Worm (Caenorhabditis elegans) whole organism, L4 larva: Measurements from ENCODE around the gene nlp-58.

ENCODE experiments used
- R02D3.7 ChIP-seq: fragments of 150-350 bp; sonication (generic microtip); optimal IDR thresholded peaks from 3 replicates; lab custom pipeline; 2014; ENCODE audit warnings: missing biosample characterization, missing genetic modification characterization
- T20F7.1 ChIP-seq: fragments of 200-800 bp; sonication (Bioruptor generic); optimal IDR thresholded peaks from 2 replicates; lab custom pipeline; 2018; ENCODE audit warnings: mild to moderate bottlenecking, missing genetic modification characterization, missing compliant biosample characterization
- aha-1 ChIP-seq: fragments of 150-350 bp; peaks from one replicate; lab custom pipeline; 2014; ENCODE audit warnings: missing biosample characterization, missing genetic modification characterization
- ama-1 ChIP-seq: fragments of 150-350 bp; optimal IDR thresholded peaks from 2 replicates; lab custom pipeline; 2014; ENCODE audit warnings: inconsistent platforms, mixed read lengths
- attf-4 ChIP-seq: sonication (generic microtip); optimal IDR thresholded peaks from 3 replicates; lab custom pipeline; 2017; ENCODE audit warnings: missing biosample characterization, missing genetic modification characterization
- ceh-20 ChIP-seq: fragments of 200-800 bp; sonication (Bioruptor generic); IDR thresholded peaks from 2 replicates; pipeline ENCODE4 v1.3.6; 2022; ENCODE audit warnings: missing genetic modification reagents, missing genetic modification characterization, missing compliant biosample characterization
- ceh-32 ChIP-seq: sonication (generic microtip); optimal IDR thresholded peaks from 2 replicates; lab custom pipeline; 2016; ENCODE audit warnings: mild to moderate bottlenecking, missing genetic modification characterization, missing compliant biosample characterization; ENCODE audit not compliant: poor library complexity
- daf-16 ChIP-seq, 3 experiments: sonication (generic microtip); optimal IDR thresholded peaks; 2 replicates each; lab custom pipeline; 2016 to 2017; ENCODE audit warnings: missing genetic modification characterization in 3 of 3, missing genetic modification reagents in 3 of 3, mild to moderate bottlenecking in 2 of 3, missing compliant biosample characterization in 2 of 3, missing biosample characterization in 1 of 3, moderate library complexity in 1 of 3
- daf-19 ChIP-seq: fragments of 200-800 bp; sonication (Bioruptor generic); conservative IDR thresholded peaks from 2 replicates; pipeline ENCODE4 v1.3.6; 2022; ENCODE audit warnings: missing genetic modification characterization, missing compliant biosample characterization
- daf-8 ChIP-seq: fragments of 200-800 bp; sonication (Bioruptor generic); IDR thresholded peaks from 2 replicates; pipeline ENCODE4 v1.3.6; 2022; ENCODE audit warnings: missing genetic modification characterization, missing compliant biosample characterization
- dmd-6 ChIP-seq: fragments of 200-800 bp; sonication (Bioruptor generic); IDR thresholded peaks from 2 replicates; pipeline ENCODE4 v1.3.6; 2022; ENCODE audit warnings: missing genetic modification reagents, missing genetic modification characterization, missing compliant biosample characterization
- dpl-1 ChIP-seq: fragments of 150-350 bp; optimal IDR thresholded peaks from 2 replicates; lab custom pipeline; 2014; ENCODE audit warnings: missing biosample characterization, missing genetic modification reagents, missing genetic modification characterization
- fos-1 ChIP-seq: fragments of 150-350 bp; optimal IDR thresholded peaks from 2 replicates; lab custom pipeline; 2014; ENCODE audit warnings: missing biosample characterization, missing genetic modification characterization
- hif-1 ChIP-seq, 2 experiments: sonication (generic microtip); optimal IDR thresholded peaks; 2 replicates each; lab custom pipeline; 2016 to 2017; ENCODE audit warnings: missing compliant biosample characterization in 2 of 2, missing genetic modification characterization in 2 of 2, missing genetic modification reagents in 2 of 2, missing genotype in 2 of 2, mild to moderate bottlenecking in 1 of 2
- hlh-30 ChIP-seq: sonication (generic microtip); optimal IDR thresholded peaks from 2 replicates; lab custom pipeline; 2017; ENCODE audit warnings: antibody characterized with exemption, mild to moderate bottlenecking, missing genetic modification characterization, missing compliant biosample characterization; ENCODE audit not compliant: insufficient read depth
- lin-38 ChIP-seq: fragments of 200-800 bp; sonication (Bioruptor generic); IDR thresholded peaks from 2 replicates; pipeline ENCODE4 v1.3.6; 2022; ENCODE audit warnings: missing genetic modification reagents, missing genetic modification characterization, missing compliant biosample characterization
- lin-39 ChIP-seq: fragments of 150-350 bp; optimal IDR thresholded peaks from 2 replicates; lab custom pipeline; 2014; ENCODE audit warnings: missing biosample characterization, missing genetic modification reagents, missing genetic modification characterization
- lir-3 ChIP-seq: sonication (generic microtip); optimal IDR thresholded peaks from 2 replicates; lab custom pipeline; 2016; ENCODE audit warnings: mild to moderate bottlenecking, missing genetic modification characterization, missing compliant biosample characterization
- mes-2 ChIP-seq: sonication (generic microtip); optimal IDR thresholded peaks from 2 replicates; lab custom pipeline; 2016; ENCODE audit warnings: missing genotype, mild to moderate bottlenecking, missing genetic modification characterization, missing compliant biosample characterization; ENCODE audit not compliant: poor library complexity, severe bottlenecking
- nhr-10 ChIP-seq: fragments of 150-350 bp; optimal IDR thresholded peaks from 2 replicates; lab custom pipeline; 2014; ENCODE audit warnings: missing biosample characterization, missing genetic modification characterization
- nhr-25 ChIP-seq: sonication (generic microtip); optimal IDR thresholded peaks from 2 replicates; lab custom pipeline; 2017; ENCODE audit warnings: missing genetic modification characterization, mild to moderate bottlenecking, missing compliant biosample characterization, antibody characterized with exemption, moderate library complexity, borderline replicate concordance; ENCODE audit not compliant: insufficient read depth
- nhr-28 ChIP-seq: fragments of 150-350 bp; optimal IDR thresholded peaks from 2 replicates; lab custom pipeline; 2014; ENCODE audit warnings: missing biosample characterization, missing genetic modification characterization
- nhr-76 ChIP-seq: fragments of 150-350 bp; optimal IDR thresholded peaks from 2 replicates; lab custom pipeline; 2014; ENCODE audit warnings: missing biosample characterization, missing genetic modification characterization
- snpc-1.2 ChIP-seq: fragments of 200-800 bp; sonication (Bioruptor generic); IDR thresholded peaks from 2 replicates; pipeline ENCODE4 v1.3.6; 2022; ENCODE audit warnings: missing genetic modification reagents, missing genetic modification characterization, missing compliant biosample characterization
- spr-1 ChIP-seq: sonication (generic microtip); optimal IDR thresholded peaks from 2 replicates; lab custom pipeline; 2016; ENCODE audit warnings: mild to moderate bottlenecking, missing genetic modification characterization, missing compliant biosample characterization
- spr-3 ChIP-seq: fragments of 200-800 bp; sonication (Bioruptor generic); optimal IDR thresholded peaks from 2 replicates; lab custom pipeline; 2018; ENCODE audit warnings: mild to moderate bottlenecking, missing genetic modification characterization, missing compliant biosample characterization
- tag-97 ChIP-seq: fragments of 200-800 bp; sonication (Bioruptor generic); IDR thresholded peaks from 2 replicates; pipeline ENCODE4 v1.3.6; 2022; ENCODE audit warnings: missing genetic modification characterization, missing compliant biosample characterization
- tra-1 ChIP-seq: fragments of 200-800 bp; sonication (Bioruptor generic); IDR thresholded peaks from 2 replicates; pipeline ENCODE4 v1.3.6; 2022; ENCODE audit warnings: missing genetic modification reagents, missing genetic modification characterization, missing compliant biosample characterization
- unc-62 ChIP-seq, 3 experiments: fragments of 150-350 bp in 1 of 3; sonication (generic microtip); optimal IDR thresholded peaks in 2 of 3; peaks in 1 of 3; 1 replicate in 1 of 3; 2 replicates in 2 of 3; lab custom pipeline; 2014 to 2017; ENCODE audit warnings: missing biosample characterization in 3 of 3, missing genetic modification characterization in 3 of 3, missing genetic modification reagents in 3 of 3, missing genotype in 1 of 3
- zag-1 ChIP-seq: fragments of 150-350 bp; optimal IDR thresholded peaks from 2 replicates; lab custom pipeline; 2014; ENCODE audit warnings: missing biosample characterization, missing genetic modification characterization
- zfp-2 ChIP-seq: sonication (generic microtip); optimal IDR thresholded peaks from 2 replicates; lab custom pipeline; 2016; ENCODE audit warnings: mild to moderate bottlenecking, missing genetic modification characterization, missing compliant biosample characterization
- zfp-3 ChIP-seq: fragments of 200-800 bp; sonication (Bioruptor generic); conservative IDR thresholded peaks from 2 replicates; pipeline ENCODE4 v1.3.6; 2022; ENCODE audit warnings: missing genetic modification reagents, missing genetic modification characterization, missing compliant biosample characterization
- zip-2 ChIP-seq: fragments of 150-350 bp; optimal IDR thresholded peaks from 2 replicates; lab custom pipeline; 2014; ENCODE audit warnings: missing biosample characterization, missing genetic modification characterization

Gene nlp-58

DNA sequence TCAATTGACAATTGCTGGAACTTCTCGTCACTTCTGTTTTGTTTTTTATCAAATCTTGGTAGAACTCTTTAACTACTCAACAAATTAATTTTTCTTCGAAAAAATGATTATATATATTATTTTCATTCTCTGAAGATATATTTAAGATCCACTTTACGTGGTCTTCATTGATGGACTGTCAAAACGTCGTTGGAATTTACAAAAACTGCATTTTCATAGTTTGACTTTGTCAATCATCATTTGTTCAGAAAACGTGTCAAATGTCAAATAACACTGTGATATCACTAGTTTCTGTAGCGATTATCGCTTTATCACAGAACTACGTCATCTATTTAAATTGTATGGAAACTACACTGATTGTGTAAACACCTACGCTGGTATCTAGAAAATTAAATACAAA lies 24.4 kb downstream of the nlp-58 start:
- TF ChIP-seq zip-2 (tag; lab: Kevin White, UChicago) (no peak), aha-1 (tag; lab: Kevin White, UChicago) (peak; percentile 91), nhr-28 (tag; lab: Kevin White, UChicago) (peak; percentile 42), daf-16 (GFP tag; optimal IDR thresholded peaks at IDR 0.05; lab: Kevin White, UChicago) (no peak), daf-16 (tag; optimal IDR thresholded peaks at IDR 0.05; lab: Kevin White, UChicago) (no peak), hlh-30 (no peak), dmd-6 (peak; percentile 34; the same call in 1 of the 2 replicates)
- TF ChIP-seq, all 104 proteins: peak for 3

DNA sequence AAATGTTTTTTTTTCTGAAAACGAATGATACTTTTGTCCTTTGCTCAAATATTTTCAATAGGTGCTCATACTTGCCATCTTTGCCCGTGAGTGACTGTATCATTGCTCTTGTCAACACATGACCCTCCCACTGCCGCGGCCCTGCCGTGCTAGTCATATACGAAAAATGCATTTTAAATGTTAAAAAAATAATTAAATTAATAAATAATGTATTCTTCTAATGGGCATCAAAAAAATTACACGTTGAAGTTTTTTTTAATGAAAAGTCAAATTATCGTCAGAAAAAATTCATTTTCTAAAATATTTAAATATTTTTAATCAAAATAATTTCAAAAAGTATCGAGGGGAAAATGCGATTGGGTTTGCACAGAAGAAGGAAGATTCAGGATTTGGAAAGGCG lies 26.3 kb downstream of the nlp-58 start, which contains the start of gene C50H2.7:
Gene C50H2.7, plus strand, starts transcription at position 301 of the 400 bp plus-strand sequence.
- TF ChIP-seq hif-1 (tag; optimal IDR thresholded peaks at IDR 0.05; lab: Kevin White, UChicago): no peak
- TF ChIP-seq R02D3.7 (tag; lab: Kevin White, UChicago): no peak
- TF ChIP-seq nhr-10: no peak
- TF ChIP-seq dpl-1 (GFP tag; lab: Kevin White, UChicago): no peak
- TF ChIP-seq daf-16 (GFP tag; optimal IDR thresholded peaks at IDR 0.05; lab: Kevin White, UChicago): no peak
- no peak for TF ChIP-seq daf-16 (tag; optimal IDR thresholded peaks at IDR 0.05; lab: Kevin White, UChicago)
- TF ChIP-seq nhr-76 (tag; lab: Kevin White, UChicago): no peak
- no peak for TF ChIP-seq aha-1 (tag; lab: Kevin White, UChicago)
- no peak for TF ChIP-seq T20F7.1 (GFP tag; lab: Kevin White, UChicago)
- no peak for TF ChIP-seq spr-1 (tag; lab: Kevin White, UChicago)
- TF ChIP-seq, all 104 proteins: peak for 0

DNA sequence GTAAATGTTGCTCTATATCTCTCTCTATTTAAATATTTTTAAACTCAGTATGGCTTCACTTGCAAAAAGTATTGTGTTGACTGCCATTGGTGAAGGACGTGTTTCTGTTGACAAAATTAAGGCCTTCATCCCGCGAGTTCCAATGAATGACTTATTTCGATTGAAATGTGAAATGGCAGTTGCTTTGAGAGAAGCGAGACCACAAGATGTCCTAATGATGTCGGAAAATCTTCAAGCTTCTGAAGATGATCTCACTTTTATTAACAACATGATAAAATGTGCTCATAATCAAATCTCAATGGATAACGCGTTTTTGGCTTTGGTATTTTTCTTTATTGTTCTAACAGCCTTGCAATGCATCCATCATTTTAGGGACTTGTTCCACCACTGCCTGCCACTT lies 27.5 kb downstream of the nlp-58 start, which contains the start of gene ceh-75:
Gene ceh-75, plus strand, starts transcription at position 50 of the 400 bp plus-strand sequence.
- TF ChIP-seq zag-1 (tag; lab: Kevin White, UChicago) (no peak), unc-62 (GFP tag; optimal IDR thresholded peaks at IDR 0.05 in 1 of 2; lab: Kevin White, UChicago) (peak in 1 of 2 experiments; percentile 99), unc-62 (tag; optimal IDR thresholded peaks at IDR 0.05; lab: Kevin White, UChicago) (no peak), attf-4 (tag; lab: Kevin White, UChicago) (no peak), spr-3 (GFP tag; lab: Kevin White, UChicago) (no peak)

DNA sequence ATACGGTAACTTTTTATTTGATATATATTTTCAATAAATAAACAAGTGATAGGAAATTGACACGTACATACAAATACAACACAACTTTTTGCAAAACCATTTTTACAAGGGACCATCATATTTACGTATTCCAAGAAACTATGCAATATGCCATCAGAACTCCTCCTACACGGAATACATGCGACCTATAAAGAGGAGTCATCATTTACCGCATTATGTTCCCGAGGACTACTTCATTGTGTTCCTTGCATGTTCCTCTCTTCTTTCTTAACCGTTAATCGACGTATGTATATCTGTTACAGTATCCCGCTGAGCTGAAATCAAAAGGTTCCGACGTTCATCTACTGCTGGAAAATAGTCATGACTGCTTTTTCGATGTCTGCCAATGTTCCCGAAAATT lies 30.3 kb downstream of the nlp-58 start, which contains the start of gene C50H2.5:
Gene C50H2.5, plus strand, starts transcription at position 301 of the 400 bp plus-strand sequence.
- TF ChIP-seq daf-8 (GFP tag; lab: Robert Waterston, UW) (no peak), dpl-1 (GFP tag; lab: Kevin White, UChicago) (no peak), tag-97 (GFP tag; lab: Robert Waterston, UW) (no peak), nhr-25 (tag; lab: Kevin White, UChicago) (no peak), lin-38 (GFP tag; lab: Robert Waterston, UW) (no peak), nhr-76 (tag; lab: Kevin White, UChicago) (no peak), hif-1 (tag; optimal IDR thresholded peaks at IDR 0.05; lab: Kevin White, UChicago) (no peak), spr-3 (GFP tag; lab: Kevin White, UChicago) (no peak), lir-3 (tag; lab: Kevin White, UChicago) (no peak), fos-1 (tag; lab: Kevin White, UChicago) (no peak), tra-1 (GFP tag; lab: Robert Waterston, UW) (no peak), zfp-2 (tag; lab: Kevin White, UChicago) (no peak), ceh-20 (GFP tag; lab: Robert Waterston, UW) (no peak), lin-39 (no peak)

DNA sequence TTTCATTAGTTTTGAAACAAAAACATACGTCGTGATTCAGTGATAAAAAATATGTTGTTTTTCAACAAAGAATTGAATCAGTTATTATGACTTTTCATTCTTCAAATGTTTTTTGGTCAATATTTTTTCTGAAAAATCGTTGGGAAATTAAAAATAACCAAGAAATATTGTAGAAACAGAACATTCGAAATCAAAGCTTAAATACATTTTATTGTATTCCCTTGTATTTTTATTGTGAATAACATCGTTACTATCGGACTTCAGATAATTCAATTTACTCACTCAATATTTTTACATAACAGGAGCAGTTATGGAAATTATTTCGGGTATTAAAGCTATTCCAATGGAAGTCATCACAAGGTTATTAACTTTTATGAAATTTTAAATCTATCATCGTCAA lies 32.1 kb downstream of the nlp-58 start, which contains the start of gene C50H2.4:
Gene C50H2.4, plus strand, starts transcription at position 301 of the 400 bp plus-strand sequence.
- TF ChIP-seq nhr-76 (tag; lab: Kevin White, UChicago) (no peak), zfp-3 (GFP tag; lab: Robert Waterston, UW) (no peak)

DNA sequence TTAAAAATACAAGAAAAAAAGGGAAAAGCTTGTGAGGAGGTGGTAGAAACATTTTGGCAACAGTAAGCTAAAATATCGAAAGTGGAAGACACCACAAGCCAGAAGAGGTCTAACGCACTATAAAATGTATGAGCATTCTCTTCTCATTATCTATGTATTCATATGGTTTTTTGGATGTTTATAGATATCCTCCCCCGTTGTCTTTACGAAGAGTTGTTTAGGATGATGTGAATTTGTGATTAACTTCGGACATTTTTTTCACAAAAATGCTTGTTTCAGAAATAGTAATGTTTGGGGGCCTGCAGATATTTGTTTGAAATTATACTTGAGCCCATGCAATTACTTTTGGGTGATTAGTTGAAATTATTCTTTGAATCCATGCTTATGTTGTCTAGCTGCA lies 33.7 kb downstream of the nlp-58 start, which contains the start of gene mec-9:
Gene mec-9, minus strand, starts transcription at position 101 of the 400 bp plus-strand sequence.
- no peak for TF ChIP-seq ama-1 (lab: Kevin White, UChicago)
- TF ChIP-seq mes-2: no peak
- TF ChIP-seq nhr-76 (tag; lab: Kevin White, UChicago): no peak
- TF ChIP-seq hif-1 (tag; optimal IDR thresholded peaks at IDR 0.05; lab: Kevin White, UChicago): no peak
- TF ChIP-seq daf-19 (GFP tag; lab: Robert Waterston, UW): no peak
- no peak for TF ChIP-seq T20F7.1 (GFP tag; lab: Kevin White, UChicago)
- no peak for TF ChIP-seq ceh-32
- TF ChIP-seq snpc-1.2 (GFP tag; lab: Robert Waterston, UW): no peak
- TF ChIP-seq, all 104 proteins: peak for 0
